Worm (Caenorhabditis elegans): ENCODE measurements around the gene K05F1.10.

DNA sequence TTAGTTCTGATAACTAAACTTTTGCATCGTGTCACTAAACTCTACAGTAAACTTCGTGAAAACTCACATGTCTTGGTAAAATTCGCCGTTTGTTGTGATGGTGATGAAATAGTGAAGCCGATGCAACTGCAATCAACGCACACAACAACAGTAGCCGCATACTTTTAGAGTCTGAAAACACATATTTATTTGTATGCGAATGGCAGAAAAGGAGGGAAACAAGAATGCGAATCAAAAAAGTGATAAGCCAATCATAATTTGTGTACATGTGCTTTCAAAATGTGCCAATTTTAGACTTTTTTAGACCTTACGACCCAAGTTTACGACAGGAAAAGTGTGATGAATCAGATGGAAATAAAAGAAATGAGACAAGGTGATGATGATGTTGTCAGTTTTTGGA, at the start of gene K05F1.10:
- TF ChIP-seq med-1 (GFP tag; optimal IDR thresholded peaks at IDR 0.05; ENCODE audit: insufficient read depth) = no peak
- no peak for TF ChIP-seq ztf-29 (GFP tag; IDR thresholded peaks at IDR 0.05)
- no peak for TF ChIP-seq flt-1 (GFP tag; IDR thresholded peaks at IDR 0.05)
- TF ChIP-seq ref-1 (GFP tag; conservative IDR thresholded peaks at IDR 0.05) = no peak
- TF ChIP-seq klf-2 (GFP tag; conservative IDR thresholded peaks at IDR 0.05) = no peak
- no peak for TF ChIP-seq cog-1 (tag; optimal IDR thresholded peaks at IDR 0.05)
- no peak for TF ChIP-seq tab-1 (GFP tag; IDR thresholded peaks at IDR 0.05)
- no peak for TF ChIP-seq T22C8.4 (GFP tag; IDR thresholded peaks at IDR 0.05)

Data from whole organism, midembryonic.